Worm (Caenorhabditis elegans): Measurements from ENCODE around the gene F18H3.1.
A peak's percentile ranks its signal among the peaks of the same experiment; 100 is the strongest.

Gene F18H3.1

DNA sequence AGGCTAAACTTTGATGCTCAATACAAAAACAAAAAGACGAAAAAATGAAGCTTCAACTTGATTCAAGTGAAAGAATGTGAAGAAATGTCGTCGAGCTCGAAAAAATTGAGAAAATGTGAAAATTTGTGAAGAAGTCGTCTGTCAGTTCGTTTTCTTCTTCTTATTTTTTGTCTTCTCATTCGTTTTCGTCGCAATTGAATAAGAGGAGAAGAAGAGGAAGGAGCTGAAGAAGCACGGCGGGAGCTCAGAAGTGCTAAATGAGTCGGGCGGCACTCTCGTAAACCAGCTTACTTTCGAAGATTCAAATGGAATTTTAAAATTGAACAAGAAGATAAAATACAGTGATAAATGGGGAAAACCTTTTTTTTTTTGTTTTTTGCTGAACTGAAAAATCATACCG, 14.3 kb upstream of the F18H3.1 start:
- TF ChIP-seq tlp-1 (tag; optimal IDR thresholded peaks at IDR 0.05) (no peak), ztf-4 (tag; optimal IDR thresholded peaks at IDR 0.05) (no peak), fkh-10 (GFP tag; optimal IDR thresholded peaks at IDR 0.05) (peak; percentile 70), lin-14 (GFP tag; optimal IDR thresholded peaks at IDR 0.05) (peak; percentile 5)

DNA sequence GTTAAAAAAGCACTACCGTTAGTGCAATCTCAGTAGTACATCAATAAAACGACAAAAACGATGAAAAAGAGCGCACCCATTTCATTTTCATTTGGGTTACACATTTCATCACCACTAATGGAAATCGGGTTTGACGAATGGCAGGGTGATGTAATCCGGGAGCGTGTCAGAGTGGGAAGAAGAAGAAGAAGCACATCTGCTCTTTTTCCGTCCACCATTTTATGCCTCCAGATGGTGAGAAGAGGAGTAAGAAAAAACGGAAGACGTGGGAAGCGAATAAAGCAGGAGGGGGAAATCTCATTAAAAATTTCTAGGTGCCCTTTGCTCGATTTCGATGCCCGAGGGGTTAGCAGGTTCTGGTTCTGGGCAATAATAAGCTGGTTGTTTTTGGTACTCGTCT, 13.4 kb upstream of the F18H3.1 start:
- TF ChIP-seq unc-130 (tag; optimal IDR thresholded peaks at IDR 0.05) (no peak), nhr-76 (tag; optimal IDR thresholded peaks at IDR 0.05) (no peak), efl-3 (GFP tag; optimal IDR thresholded peaks at IDR 0.05) (no peak), egl-13 (tag; optimal IDR thresholded peaks at IDR 0.05) (no peak), sup-37 (GFP tag; optimal IDR thresholded peaks at IDR 0.05) (no peak), swsn-7 (tag; optimal IDR thresholded peaks at IDR 0.05) (no peak), fkh-10 (GFP tag; optimal IDR thresholded peaks at IDR 0.05) (no peak), unc-86 (tag; optimal IDR thresholded peaks at IDR 0.05) (no peak), zag-1 (tag; optimal IDR thresholded peaks at IDR 0.05) (no peak), ceh-63 (GFP tag; optimal IDR thresholded peaks at IDR 0.05) (peak; percentile 56), C16A3.4 (tag; optimal IDR thresholded peaks at IDR 0.05) (no peak), nhr-11 (tag; optimal IDR thresholded peaks at IDR 0.05) (no peak), lin-14 (GFP tag; optimal IDR thresholded peaks at IDR 0.05) (peak; percentile 33), nhr-47 (tag; optimal IDR thresholded peaks at IDR 0.05) (no peak), ceh-82 (tag; optimal IDR thresholded peaks at IDR 0.05) (peak in 1 of 3 experiments; percentile 26)

DNA sequence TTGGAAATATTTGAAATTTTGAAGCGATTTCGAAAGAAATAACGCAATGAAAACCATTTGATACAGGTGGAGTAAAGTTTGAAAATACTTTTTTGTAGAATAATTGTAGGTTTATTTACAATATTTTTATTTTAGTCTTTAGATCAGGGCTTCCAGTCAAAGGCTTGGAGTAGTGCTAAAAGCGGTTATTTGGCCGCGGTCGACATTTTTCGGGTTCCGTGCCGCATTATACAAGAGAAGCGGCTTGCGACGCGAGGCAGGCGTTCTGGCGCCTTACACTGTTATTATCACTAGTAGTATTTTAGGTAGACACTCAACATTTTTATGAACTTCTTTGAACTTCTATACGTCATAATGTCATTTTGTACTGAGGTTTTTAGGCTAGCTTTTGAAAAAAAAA, 13.0 kb upstream of the F18H3.1 start:
- TF ChIP-seq grh-1 (GFP tag; IDR thresholded peaks at IDR 0.05), result no peak
- no peak for TF ChIP-seq rnt-1 (tag; optimal IDR thresholded peaks at IDR 0.05)
- TF ChIP-seq ces-1 (GFP tag; optimal IDR thresholded peaks at IDR 0.05), result no peak
- TF ChIP-seq mep-1 (tag; optimal IDR thresholded peaks at IDR 0.05), result no peak
- no peak for TF ChIP-seq nhr-19 (GFP tag; conservative IDR thresholded peaks at IDR 0.05)
- no peak for TF ChIP-seq mef-2 (tag; optimal IDR thresholded peaks at IDR 0.05)
- no peak for TF ChIP-seq lin-13 (GFP tag; optimal IDR thresholded peaks at IDR 0.05)
- TF ChIP-seq elt-3 (tag; optimal IDR thresholded peaks at IDR 0.05), result no peak
- TF ChIP-seq elt-2 (tag; optimal IDR thresholded peaks at IDR 0.05), result no peak
- TF ChIP-seq fos-1 (tag; optimal IDR thresholded peaks at IDR 0.05), result no peak
- TF ChIP-seq mdl-1 (tag; optimal IDR thresholded peaks at IDR 0.05), result no peak
- no peak for TF ChIP-seq sox-4 (tag; optimal IDR thresholded peaks at IDR 0.05)

DNA sequence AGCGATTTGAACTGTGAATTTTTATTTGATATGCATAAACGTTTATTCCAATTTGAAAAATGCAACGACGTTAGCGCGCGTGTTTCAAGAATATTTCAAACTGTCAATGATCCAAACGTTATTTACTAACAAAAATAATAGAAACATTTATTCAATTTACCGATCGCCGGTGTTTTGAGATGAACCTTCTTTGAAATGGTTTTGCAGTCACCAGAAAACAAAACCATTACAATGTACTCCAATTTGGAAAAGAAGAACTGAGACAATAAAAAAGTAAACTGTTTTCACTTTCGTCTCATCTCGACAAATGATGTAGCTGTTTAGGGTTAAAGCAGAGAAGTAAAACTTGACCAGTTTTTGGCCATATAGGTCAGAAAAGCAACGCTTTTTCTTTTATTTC, 12.2 kb upstream of the F18H3.1 start, which contains the start of gene H06A10.1:
TSS of gene H06A10.1 (plus strand) at position 301 of the 400 bp plus-strand sequence.
- TF ChIP-seq lin-15B (tag; optimal IDR thresholded peaks at IDR 0.05) (no peak), hlh-17 (GFP tag; optimal IDR thresholded peaks at IDR 0.05; ENCODE audit: borderline replicate concordance) (no peak), Y116A8C.19 (tag; optimal IDR thresholded peaks at IDR 0.05; ENCODE audit: borderline replicate concordance) (no peak), nhr-19 (GFP tag; conservative IDR thresholded peaks at IDR 0.05) (no peak), nhr-28 (tag; optimal IDR thresholded peaks at IDR 0.05) (no peak), nhr-90 (tag; optimal IDR thresholded peaks at IDR 0.05; ENCODE audit: poor library complexity) (no peak), ama-1 (optimal IDR thresholded peaks at IDR 0.05) (no peak), egl-27 (tag; optimal IDR thresholded peaks at IDR 0.05) (no peak), pag-3 (tag; optimal IDR thresholded peaks at IDR 0.05; ENCODE audit: borderline replicate concordance, insufficient read depth) (no peak), mef-2 (tag; optimal IDR thresholded peaks at IDR 0.05) (no peak), snu-23 (GFP tag; optimal IDR thresholded peaks at IDR 0.05) (no peak), nhr-11 (tag; optimal IDR thresholded peaks at IDR 0.05) (no peak)
